Worm (Caenorhabditis elegans) whole organism, late embryonic: Measurements from ENCODE around the gene mbr-1.

Experiments used
- C08G9.2 ChIP-seq: sonication (generic microtip); optimal IDR thresholded peaks from 2 replicates; lab custom pipeline; 2016; ENCODE audit warnings: mild to moderate bottlenecking, missing genetic modification characterization, moderate library complexity, missing compliant biosample characterization
- C38D4.7 ChIP-seq: fragments of 200-800 bp; sonication (Bioruptor generic); optimal IDR thresholded peaks from 2 replicates; lab custom pipeline; 2018; ENCODE audit warnings: mild to moderate bottlenecking, missing genetic modification characterization, moderate library complexity, missing compliant biosample characterization
- ama-1 ChIP-seq: fragments of 150-350 bp; optimal IDR thresholded peaks from 2 replicates; lab custom pipeline; 2014
- ceh-18 ChIP-seq: sonication (generic microtip); optimal IDR thresholded peaks from 2 replicates; lab custom pipeline; 2016; ENCODE audit warnings: missing genetic modification characterization, missing compliant biosample characterization
- ceh-24 ChIP-seq: sonication (generic microtip); optimal IDR thresholded peaks from 2 replicates; lab custom pipeline; 2016; ENCODE audit warnings: mild to moderate bottlenecking, missing genetic modification characterization, missing compliant biosample characterization
- ceh-30 ChIP-seq: fragments of 150-350 bp; optimal IDR thresholded peaks from 2 replicates; lab custom pipeline; 2014; ENCODE audit warnings: missing biosample characterization, missing genetic modification characterization
- ceh-31 ChIP-seq: sonication (generic microtip); optimal IDR thresholded peaks from 2 replicates; lab custom pipeline; 2016; ENCODE audit warnings: missing genetic modification characterization, missing compliant biosample characterization
- ceh-45 ChIP-seq: fragments of 200-800 bp; sonication (Bioruptor generic); IDR thresholded peaks from 2 replicates; pipeline ENCODE4 v1.3.6; 2022; ENCODE audit warnings: missing genetic modification reagents, missing genetic modification characterization, missing compliant biosample characterization
- ceh-48 ChIP-seq: sonication (generic microtip); optimal IDR thresholded peaks from 2 replicates; lab custom pipeline; 2016; ENCODE audit warnings: missing genetic modification characterization, inconsistent platforms, missing compliant biosample characterization
- ceh-6 ChIP-seq: fragments of 200-800 bp; sonication (Bioruptor generic); optimal IDR thresholded peaks from 2 replicates; lab custom pipeline; 2018; ENCODE audit warnings: mild to moderate bottlenecking, missing genetic modification characterization, missing compliant biosample characterization
- dmd-4 ChIP-seq: sonication (generic microtip); optimal IDR thresholded peaks from 2 replicates; lab custom pipeline; 2016; ENCODE audit warnings: borderline replicate concordance, missing genetic modification characterization, missing compliant biosample characterization
- dve-1 ChIP-seq: sonication (generic microtip); optimal IDR thresholded peaks from 2 replicates; lab custom pipeline; 2017; ENCODE audit warnings: antibody characterized with exemption, mild to moderate bottlenecking, missing genetic modification characterization, missing compliant biosample characterization
- elt-2 ChIP-seq: sonication (generic microtip); optimal IDR thresholded peaks from 2 replicates; lab custom pipeline; 2016; ENCODE audit warnings: missing genetic modification reagents, missing genetic modification characterization, missing compliant biosample characterization
- elt-4 ChIP-seq: sonication (generic microtip); optimal IDR thresholded peaks from 2 replicates; lab custom pipeline; 2016; ENCODE audit warnings: missing genetic modification characterization, missing compliant biosample characterization
- eyg-1 ChIP-seq: sonication (generic microtip); optimal IDR thresholded peaks from 2 replicates; lab custom pipeline; 2016; ENCODE audit warnings: missing genotype, missing genetic modification characterization, missing compliant biosample characterization
- fkh-6 ChIP-seq: sonication (generic microtip); optimal IDR thresholded peaks from 2 replicates; lab custom pipeline; 2016; ENCODE audit warnings: missing genetic modification characterization, missing compliant biosample characterization
- gmeb-2 ChIP-seq: sonication (generic microtip); optimal IDR thresholded peaks from 2 replicates; lab custom pipeline; 2016; ENCODE audit warnings: missing genetic modification characterization, inconsistent platforms, missing compliant biosample characterization
- hlh-13 ChIP-seq: fragments of 200-800 bp; sonication (Bioruptor generic); optimal IDR thresholded peaks from 2 replicates; lab custom pipeline; 2018; ENCODE audit warnings: mild to moderate bottlenecking, missing genetic modification characterization, missing compliant biosample characterization
- hlh-15 ChIP-seq: sonication (generic microtip); optimal IDR thresholded peaks from 2 replicates; lab custom pipeline; 2016; ENCODE audit warnings: missing genetic modification characterization, missing compliant biosample characterization
- hlh-30 ChIP-seq: sonication (generic microtip); optimal IDR thresholded peaks from 2 replicates; lab custom pipeline; 2017; ENCODE audit warnings: antibody characterized with exemption, missing genetic modification characterization, missing compliant biosample characterization; ENCODE audit not compliant: insufficient read depth
- lim-6 ChIP-seq: sonication (generic microtip); optimal IDR thresholded peaks from 2 replicates; lab custom pipeline; 2016; ENCODE audit warnings: missing genetic modification characterization, missing compliant biosample characterization
- lin-11 ChIP-seq: fragments of 200-800 bp; sonication (Bioruptor generic); optimal IDR thresholded peaks from 2 replicates; lab custom pipeline; 2018; ENCODE audit warnings: mild to moderate bottlenecking, missing genetic modification characterization, missing compliant biosample characterization
- madf-2 ChIP-seq: sonication (generic microtip); optimal IDR thresholded peaks from 2 replicates; lab custom pipeline; 2017; ENCODE audit warnings: missing genetic modification characterization, missing compliant biosample characterization
- mec-3 ChIP-seq: sonication (generic microtip); optimal IDR thresholded peaks from 2 replicates; lab custom pipeline; 2016; ENCODE audit warnings: borderline replicate concordance, missing genetic modification characterization, missing compliant biosample characterization
- nfya-1 ChIP-seq: sonication (generic microtip); optimal IDR thresholded peaks from 2 replicates; lab custom pipeline; 2017; ENCODE audit warnings: missing genetic modification characterization, mild to moderate bottlenecking, missing compliant biosample characterization, antibody characterized with exemption, moderate library complexity
- nhr-11 ChIP-seq: fragments of 150-350 bp; optimal IDR thresholded peaks from 2 replicates; lab custom pipeline; 2014; ENCODE audit warnings: missing biosample characterization, missing genetic modification characterization
- nhr-232 ChIP-seq: sonication (generic microtip); optimal IDR thresholded peaks from 2 replicates; lab custom pipeline; 2016; ENCODE audit warnings: missing genetic modification characterization, missing compliant biosample characterization
- pat-9 ChIP-seq: fragments of 200-800 bp; sonication (Bioruptor generic); optimal IDR thresholded peaks from 2 replicates; lab custom pipeline; 2018; ENCODE audit warnings: mild to moderate bottlenecking, missing genetic modification characterization, moderate library complexity, missing compliant biosample characterization
- pha-4 ChIP-seq: fragments of 150-350 bp; optimal IDR thresholded peaks from 2 replicates; lab custom pipeline; 2018; ENCODE audit warnings: missing biosample characterization, missing genetic modification reagents, missing genetic modification characterization
- pqm-1 ChIP-seq: sonication (generic microtip); optimal IDR thresholded peaks from 2 replicates; lab custom pipeline; 2016; ENCODE audit warnings: missing genetic modification characterization, missing compliant biosample characterization
- sdc-2 ChIP-seq: sonication (generic microtip); optimal IDR thresholded peaks from 2 replicates; lab custom pipeline; 2016; ENCODE audit warnings: missing genotype, missing genetic modification characterization, missing compliant biosample characterization
- sox-2 ChIP-seq: fragments of 200-800 bp; sonication (Bioruptor generic); IDR thresholded peaks from 2 replicates; pipeline ENCODE4 v1.3.6; 2022; ENCODE audit warnings: missing genetic modification reagents, missing genetic modification characterization, missing compliant biosample characterization
- sox-4 ChIP-seq: sonication (generic microtip); optimal IDR thresholded peaks from 2 replicates; lab custom pipeline; 2017; ENCODE audit warnings: mild to moderate bottlenecking, missing genetic modification characterization, inconsistent platforms, missing compliant biosample characterization
- unc-55 ChIP-seq: sonication (generic microtip); optimal IDR thresholded peaks from 2 replicates; lab custom pipeline; 2017; ENCODE audit warnings: missing biosample characterization, missing genetic modification reagents, missing genetic modification characterization
- unc-86 ChIP-seq: sonication (generic microtip); optimal IDR thresholded peaks from 2 replicates; lab custom pipeline; 2016; ENCODE audit warnings: missing genetic modification characterization, missing compliant biosample characterization
- zip-5 ChIP-seq: sonication (generic microtip); optimal IDR thresholded peaks from 2 replicates; lab custom pipeline; 2016; ENCODE audit warnings: missing genetic modification characterization, missing compliant biosample characterization
- ztf-16 ChIP-seq: sonication (generic microtip); optimal IDR thresholded peaks from 2 replicates; lab custom pipeline; 2017; ENCODE audit warnings: missing genetic modification characterization, missing compliant biosample characterization

The mbr-1 gene

ce11 chrX:10688311-10688710 lies 33.5 kb downstream of the mbr-1 start:
- TF ChIP-seq hlh-30 (tag; lab: Kevin White, UChicago) (peak; percentile 26), sox-2 (GFP tag; lab: Robert Waterston, UW) (no peak)

ce11 chrX:10687317-10687716 lies 34.5 kb downstream of the mbr-1 start:
- TF ChIP-seq pqm-1 (tag; lab: Kevin White, UChicago), result no peak
- TF ChIP-seq C08G9.2 (tag; lab: Kevin White, UChicago), result no peak
- no peak for TF ChIP-seq lim-6 (tag; lab: Kevin White, UChicago)
- TF ChIP-seq elt-2 (tag; lab: Kevin White, UChicago), result no peak
- no peak for TF ChIP-seq hlh-13 (GFP tag; lab: Kevin White, UChicago)
- TF ChIP-seq C38D4.7 (GFP tag; lab: Kevin White, UChicago), result no peak

ce11 chrX:10686487-10686886 lies 35.4 kb downstream of the mbr-1 start:
- no peak for TF ChIP-seq dve-1 (tag; lab: Kevin White, UChicago)
- no peak for TF ChIP-seq nhr-232 (tag; lab: Kevin White, UChicago)
- TF ChIP-seq ceh-6, result no peak
- no peak for TF ChIP-seq ama-1 (lab: Kevin White, UChicago)
- TF ChIP-seq C38D4.7 (GFP tag; lab: Kevin White, UChicago), result no peak
- TF ChIP-seq sox-4, result no peak
- TF ChIP-seq sdc-2 (tag; lab: Kevin White, UChicago), result no peak
- no peak for TF ChIP-seq hlh-15 (tag; lab: Kevin White, UChicago)
- no peak for TF ChIP-seq pat-9 (tag; lab: Kevin White, UChicago)
- TF ChIP-seq ceh-18 (tag; lab: Kevin White, UChicago), result no peak
- TF ChIP-seq ceh-45, result no peak
- TF ChIP-seq mec-3 (tag; lab: Kevin White, UChicago), result no peak
- no peak for TF ChIP-seq pha-4 (tag; lab: Kevin White, UChicago)
- no peak for TF ChIP-seq ztf-16 (tag; lab: Kevin White, UChicago)
- TF ChIP-seq ceh-31 (tag; lab: Kevin White, UChicago), result no peak
- no peak for TF ChIP-seq ceh-48 (tag; lab: Kevin White, UChicago)
- TF ChIP-seq nhr-11, result no peak
- no peak for TF ChIP-seq fkh-6 (tag; lab: Kevin White, UChicago)

- TF ChIP-seq ceh-6 (no peak), gmeb-2 (tag; lab: Kevin White, UChicago) (no peak), ceh-24 (tag; lab: Kevin White, UChicago) (no peak), nhr-11 (no peak), nfya-1 (peak; percentile 10), ceh-18 (tag; lab: Kevin White, UChicago) (peak; percentile 65), unc-55 (GFP tag; lab: Kevin White, UChicago) (peak; percentile 47), ceh-30 (tag; lab: Kevin White, UChicago) (no peak), fkh-6 (tag; lab: Kevin White, UChicago) (no peak)
Measured at ce11 chrX:10684533-10684932, 37.3 kb downstream of the mbr-1 start.

ce11 chrX:10681698-10682097 lies 40.2 kb downstream of the mbr-1 start, which contains the start of gene phf-31:
phf-31 (plus strand) TSS chrX:10681998.
- no peak for TF ChIP-seq pha-4 (tag; lab: Kevin White, UChicago)
- TF ChIP-seq ceh-48 (tag; lab: Kevin White, UChicago), result no peak
- no peak for TF ChIP-seq eyg-1
- no peak for TF ChIP-seq ceh-45
- TF ChIP-seq unc-86 (tag; lab: Kevin White, UChicago), result no peak
- no peak for TF ChIP-seq zip-5 (tag; lab: Kevin White, UChicago)
- no peak for TF ChIP-seq dmd-4 (tag; lab: Kevin White, UChicago)
- no peak for TF ChIP-seq madf-2 (tag; lab: Kevin White, UChicago)
- no peak for TF ChIP-seq lin-11 (tag; lab: Kevin White, UChicago)
- TF ChIP-seq elt-2 (tag; lab: Kevin White, UChicago), result no peak
- no peak for TF ChIP-seq elt-4 (tag; lab: Kevin White, UChicago)
